Worm (Caenorhabditis elegans) whole organism, young adult: ENCODE data around the gene gsto-3.

Experiments used
- B0019.2 ChIP-seq: fragments of 200-800 bp; sonication (Bioruptor generic); conservative IDR thresholded peaks from 2 replicates; pipeline ENCODE4 v1.3.6; 2022; ENCODE audit warnings: missing genetic modification reagents, missing genetic modification characterization, missing compliant biosample characterization
- C06A6.2 ChIP-seq: fragments of 200-800 bp; sonication (Bioruptor generic); conservative IDR thresholded peaks from 2 replicates; pipeline ENCODE4 v1.3.6; 2022; ENCODE audit warnings: missing genetic modification characterization, missing compliant biosample characterization
- C17E4.6 ChIP-seq: fragments of 200-800 bp; sonication (Bioruptor generic); IDR thresholded peaks from 2 replicates; pipeline ENCODE4 v1.3.6; 2022; ENCODE audit warnings: missing genetic modification reagents, missing genetic modification characterization, missing compliant biosample characterization
- D2030.7 ChIP-seq: fragments of 200-800 bp; sonication (Bioruptor generic); IDR thresholded peaks from 2 replicates; pipeline ENCODE4 v1.3.6; 2022; ENCODE audit warnings: missing genetic modification reagents, missing genetic modification characterization, missing compliant biosample characterization
- F37B4.10 ChIP-seq: fragments of 200-800 bp; sonication (Bioruptor generic); IDR thresholded peaks from 2 replicates; pipeline ENCODE4 v1.3.6; 2022; ENCODE audit warnings: missing genetic modification characterization, missing compliant biosample characterization
- F39B2.1 ChIP-seq: fragments of 200-800 bp; sonication (Bioruptor generic); IDR thresholded peaks from 2 replicates; pipeline ENCODE4 v1.3.6; 2022; ENCODE audit warnings: missing genetic modification reagents, missing genetic modification characterization, missing compliant biosample characterization
- K11D2.4 ChIP-seq: fragments of 200-800 bp; sonication (Bioruptor generic); IDR thresholded peaks from 2 replicates; pipeline ENCODE4 v1.3.6; 2022; ENCODE audit warnings: missing genetic modification reagents, missing genetic modification characterization, missing compliant biosample characterization
- Y79H2A.3 ChIP-seq: fragments of 200-800 bp; sonication (Bioruptor generic); conservative IDR thresholded peaks from 2 replicates; pipeline ENCODE4 v1.3.6; 2022; ENCODE audit warnings: missing genetic modification reagents, missing genetic modification characterization, missing compliant biosample characterization
- ama-1 ChIP-seq, 3 experiments: fragments of 150-350 bp in 1 of 3; sonication (generic microtip) in 2 of 3; optimal IDR thresholded peaks; 2 replicates each; lab custom pipeline; 2014 to 2018; ENCODE audit warnings: missing biosample characterization in 2 of 3, missing genetic modification characterization in 2 of 3, missing genetic modification reagents in 2 of 3
- aptf-3 ChIP-seq: fragments of 200-800 bp; sonication (Bioruptor generic); IDR thresholded peaks from 2 replicates; pipeline ENCODE4 v1.3.6; 2022; ENCODE audit warnings: missing genetic modification characterization, missing compliant biosample characterization
- ceh-58 ChIP-seq: fragments of 200-800 bp; sonication (Bioruptor generic); IDR thresholded peaks from 2 replicates; pipeline ENCODE4 v1.3.6; 2022; ENCODE audit warnings: missing genetic modification characterization, missing compliant biosample characterization
- ceh-91 ChIP-seq: fragments of 200-800 bp; sonication (Bioruptor generic); IDR thresholded peaks from 2 replicates; pipeline ENCODE4 v1.3.6; 2022; ENCODE audit warnings: missing genetic modification reagents, missing genetic modification characterization, missing compliant biosample characterization
- chd-7 ChIP-seq: sonication (generic microtip); optimal IDR thresholded peaks from 2 replicates; lab custom pipeline; 2016; ENCODE audit warnings: mild to moderate bottlenecking, missing genetic modification characterization, moderate library complexity, missing compliant biosample characterization
- die-1 ChIP-seq: sonication (generic microtip); optimal IDR thresholded peaks from 2 replicates; lab custom pipeline; 2016; ENCODE audit warnings: missing genotype, mild to moderate bottlenecking, missing genetic modification characterization, missing compliant biosample characterization
- dox-1 ChIP-seq: fragments of 200-800 bp; sonication (Bioruptor generic); IDR thresholded peaks from 2 replicates; pipeline ENCODE4 v1.3.6; 2022; ENCODE audit warnings: missing genetic modification reagents, missing genetic modification characterization, missing compliant biosample characterization
- egl-44 ChIP-seq: fragments of 200-800 bp; sonication (Bioruptor generic); IDR thresholded peaks from 2 replicates; pipeline ENCODE4 v1.3.6; 2022; ENCODE audit warnings: missing genetic modification reagents, missing genetic modification characterization, missing compliant biosample characterization
- ekl-4 ChIP-seq: fragments of 200-800 bp; sonication (Bioruptor generic); IDR thresholded peaks from 2 replicates; pipeline ENCODE4 v1.3.6; 2022; ENCODE audit warnings: missing genetic modification reagents, missing genetic modification characterization, missing compliant biosample characterization
- gei-17 ChIP-seq: fragments of 200-800 bp; sonication (Bioruptor generic); optimal IDR thresholded peaks from 2 replicates; lab custom pipeline; 2018; ENCODE audit warnings: mild to moderate bottlenecking, missing genetic modification characterization, missing compliant biosample characterization
- hsf-1 ChIP-seq: fragments of 200-800 bp; sonication (Bioruptor generic); IDR thresholded peaks from 2 replicates; pipeline ENCODE4 v1.3.6; 2022; ENCODE audit warnings: missing genetic modification reagents, missing genetic modification characterization, missing compliant biosample characterization
- lag-1 ChIP-seq: fragments of 200-800 bp; sonication (Bioruptor generic); IDR thresholded peaks from 2 replicates; pipeline ENCODE4 v1.3.6; 2022; ENCODE audit warnings: missing genetic modification reagents, missing genetic modification characterization, missing compliant biosample characterization
- let-607 ChIP-seq, 2 experiments: fragments of 200-800 bp in 1 of 2; sonication (Bioruptor generic) in 1 of 2; sonication (generic microtip) in 1 of 2; optimal IDR thresholded peaks; 2 replicates each; lab custom pipeline; 2016 to 2018; ENCODE audit warnings: mild to moderate bottlenecking in 2 of 2, missing compliant biosample characterization in 2 of 2, missing genetic modification characterization in 2 of 2, moderate library complexity in 2 of 2, missing genotype in 1 of 2
- lin-26 ChIP-seq: fragments of 200-800 bp; sonication (Bioruptor generic); IDR thresholded peaks from 2 replicates; pipeline ENCODE4 v1.3.6; 2022; ENCODE audit warnings: missing genetic modification reagents, missing genetic modification characterization, missing compliant biosample characterization
- lin-40 ChIP-seq: sonication (generic microtip); optimal IDR thresholded peaks from 2 replicates; lab custom pipeline; 2016; ENCODE audit warnings: missing genetic modification characterization, mild to moderate bottlenecking, missing compliant biosample characterization, missing genotype, missing genetic modification reagents
- lsl-1 ChIP-seq: fragments of 200-800 bp; sonication (Bioruptor generic); optimal IDR thresholded peaks from 2 replicates; lab custom pipeline; 2018; ENCODE audit warnings: mild to moderate bottlenecking, missing genetic modification characterization, moderate library complexity, missing compliant biosample characterization
- lsy-27 ChIP-seq: sonication (generic microtip); optimal IDR thresholded peaks from 2 replicates; lab custom pipeline; 2017; ENCODE audit warnings: missing genetic modification characterization, mild to moderate bottlenecking, missing compliant biosample characterization, antibody characterized with exemption, missing genotype, borderline replicate concordance; ENCODE audit not compliant: insufficient read depth
- madf-3 ChIP-seq: fragments of 200-800 bp; sonication (Bioruptor generic); IDR thresholded peaks from 2 replicates; pipeline ENCODE4 v1.3.6; 2022; ENCODE audit warnings: missing genetic modification reagents, missing genetic modification characterization, missing compliant biosample characterization
- madf-8 ChIP-seq: fragments of 200-800 bp; sonication (Bioruptor generic); conservative IDR thresholded peaks from 2 replicates; pipeline ENCODE4 v1.3.6; 2022; ENCODE audit warnings: missing genetic modification reagents, missing genetic modification characterization, missing compliant biosample characterization
- mel-28 ChIP-seq: sonication (generic microtip); optimal IDR thresholded peaks from 2 replicates; lab custom pipeline; 2016; ENCODE audit warnings: borderline replicate concordance, mild to moderate bottlenecking, missing genetic modification characterization, missing compliant biosample characterization
- nfya-1 ChIP-seq: sonication (generic microtip); optimal IDR thresholded peaks from 2 replicates; lab custom pipeline; 2017; ENCODE audit warnings: antibody characterized with exemption, missing compliant biosample characterization, missing genetic modification characterization, borderline replicate concordance; ENCODE audit not compliant: insufficient read depth
- nhr-80 ChIP-seq: sonication (generic microtip); optimal IDR thresholded peaks from 2 replicates; lab custom pipeline; 2016; ENCODE audit warnings: missing genetic modification characterization, missing compliant biosample characterization
- pbrm-1 ChIP-seq: fragments of 200-800 bp; sonication (Bioruptor generic); IDR thresholded peaks from 2 replicates; pipeline ENCODE4 v1.3.6; 2022; ENCODE audit warnings: missing genetic modification reagents, missing genetic modification characterization, missing compliant biosample characterization
- rcor-1 ChIP-seq: fragments of 200-800 bp; sonication (Bioruptor generic); IDR thresholded peaks from 2 replicates; pipeline ENCODE4 v1.3.6; 2022; ENCODE audit warnings: missing genetic modification reagents, missing genetic modification characterization, missing compliant biosample characterization
- rec-8 ChIP-seq, 2 experiments: sonication (generic microtip); optimal IDR thresholded peaks; 2 replicates each; lab custom pipeline; 2016; ENCODE audit warnings: mild to moderate bottlenecking in 2 of 2, missing genetic modification characterization in 2 of 2, missing genetic modification reagents in 2 of 2, missing genotype in 2 of 2, missing biosample characterization in 1 of 2, missing compliant biosample characterization in 1 of 2, moderate library complexity in 1 of 2
- repo-1 ChIP-seq: sonication (generic microtip); optimal IDR thresholded peaks from 2 replicates; lab custom pipeline; 2017; ENCODE audit warnings: mild to moderate bottlenecking, missing genetic modification characterization, missing compliant biosample characterization
- rpc-1 ChIP-seq, 2 experiments: fragments of 150-350 bp in 1 of 2; sonication (generic microtip) in 1 of 2; optimal IDR thresholded peaks; 2 replicates each; lab custom pipeline; 2014 to 2018; ENCODE audit warnings: missing biosample characterization in 1 of 2, missing genetic modification characterization in 1 of 2, missing genetic modification reagents in 1 of 2, missing genotype in 1 of 2
- snpc-1.1 ChIP-seq: sonication (generic microtip); optimal IDR thresholded peaks from 2 replicates; lab custom pipeline; 2017; ENCODE audit warnings: missing genetic modification characterization, mild to moderate bottlenecking, missing compliant biosample characterization, antibody characterized with exemption, moderate library complexity, missing genotype, missing genetic modification reagents; ENCODE audit not compliant: insufficient read depth
- sptf-2 ChIP-seq: fragments of 200-800 bp; sonication (Bioruptor generic); optimal IDR thresholded peaks from 2 replicates; lab custom pipeline; 2018; ENCODE audit warnings: mild to moderate bottlenecking, missing genetic modification characterization, missing compliant biosample characterization
- unc-130 ChIP-seq: sonication (generic microtip); optimal IDR thresholded peaks from 2 replicates; lab custom pipeline; 2016; ENCODE audit warnings: missing genetic modification reagents, missing genetic modification characterization, missing compliant biosample characterization
- unc-62 ChIP-seq: fragments of 150-350 bp; optimal IDR thresholded peaks from 2 replicates; lab custom pipeline; 2014; ENCODE audit warnings: missing biosample characterization, missing genetic modification reagents, missing genetic modification characterization
- xnd-1 ChIP-seq: sonication (generic microtip); optimal IDR thresholded peaks from 2 replicates; lab custom pipeline; 2016; ENCODE audit warnings: missing genotype, missing genetic modification reagents, missing genetic modification characterization, missing compliant biosample characterization
- zfh-2 ChIP-seq: fragments of 200-800 bp; sonication (Bioruptor generic); conservative IDR thresholded peaks from 2 replicates; pipeline ENCODE4 v1.3.6; 2022; ENCODE audit warnings: missing genetic modification reagents, missing genetic modification characterization, missing compliant biosample characterization
- ztf-22 ChIP-seq: fragments of 200-800 bp; sonication (Bioruptor generic); optimal IDR thresholded peaks from 2 replicates; lab custom pipeline; 2018; ENCODE audit warnings: mild to moderate bottlenecking, missing genetic modification characterization, moderate library complexity, missing compliant biosample characterization
- ztf-26 ChIP-seq: sonication (generic microtip); optimal IDR thresholded peaks from 2 replicates; lab custom pipeline; 2017; ENCODE audit warnings: missing genetic modification characterization, missing compliant biosample characterization
- ztf-28 ChIP-seq: fragments of 200-800 bp; sonication (Bioruptor generic); IDR thresholded peaks from 2 replicates; pipeline ENCODE4 v1.3.6; 2022; ENCODE audit warnings: missing genetic modification reagents, missing genetic modification characterization, missing compliant biosample characterization
- ztf-3 ChIP-seq: fragments of 200-800 bp; sonication (Bioruptor generic); optimal IDR thresholded peaks from 2 replicates; lab custom pipeline; 2018; ENCODE audit warnings: mild to moderate bottlenecking, missing genetic modification characterization, missing compliant biosample characterization
- ztf-6 ChIP-seq: fragments of 200-800 bp; sonication (Bioruptor generic); IDR thresholded peaks from 2 replicates; pipeline ENCODE4 v1.3.6; 2022; ENCODE audit warnings: missing genetic modification reagents, missing genetic modification characterization, missing compliant biosample characterization

The gsto-3 gene

ce11 chrIII:349511-350165 lies 31.5 kb downstream of the gsto-3 start (continued):
- TF ChIP-seq ztf-22 (GFP tag; lab: Kevin White, UChicago) (peak; percentile 89), Y79H2A.3 (GFP tag; lab: Robert Waterston, UW) (no peak), unc-130 (no peak), snpc-1.1 (tag; lab: Kevin White, UChicago) (peak; percentile 20), dox-1 (GFP tag; lab: Robert Waterston, UW) (peak; percentile 95), ztf-3 (peak; percentile 65), repo-1 (tag; lab: Kevin White, UChicago) (peak; percentile 81), nfya-1 (tag; lab: Kevin White, UChicago) (no peak), pbrm-1 (GFP tag; lab: Robert Waterston, UW) (peak; percentile 84), D2030.7 (GFP tag; lab: Robert Waterston, UW) (no peak), ama-1 (optimal IDR thresholded peaks at IDR 0.05; lab: Kevin White, UChicago) (peak; percentile 81), ama-1 (GFP tag; optimal IDR thresholded peaks at IDR 0.05; lab: Kevin White, UChicago) (no peak), unc-62 (no peak), lin-26 (peak; percentile 64), ztf-6 (GFP tag; lab: Robert Waterston, UW) (peak; percentile 31; the same call in 1 of the 2 replicates), ztf-26 (tag; lab: Kevin White, UChicago) (peak; percentile 97), hsf-1 (GFP tag; lab: Robert Waterston, UW) (no peak), ceh-91 (GFP tag; lab: Robert Waterston, UW) (no peak), madf-8 (GFP tag; lab: Robert Waterston, UW) (no peak), gei-17 (GFP tag; lab: Kevin White, UChicago) (peak; percentile 86), lag-1 (GFP tag; lab: Robert Waterston, UW) (no peak), mel-28 (tag; lab: Kevin White, UChicago) (peak; percentile 86), F39B2.1 (GFP tag; lab: Robert Waterston, UW) (no peak), rec-8 (tag; optimal IDR thresholded peaks at IDR 0.05; lab: Kevin White, UChicago) (peak in 1 of 2 experiments; percentile 8), rpc-1 (optimal IDR thresholded peaks at IDR 0.05; lab: Kevin White, UChicago) (no peak), rpc-1 (tag; optimal IDR thresholded peaks at IDR 0.05; lab: Kevin White, UChicago) (no peak), xnd-1 (tag; lab: Kevin White, UChicago) (no peak), egl-44 (GFP tag; lab: Robert Waterston, UW) (peak; percentile 84), lin-40 (tag; lab: Kevin White, UChicago) (peak; percentile 97), C06A6.2 (GFP tag; lab: Robert Waterston, UW) (peak; percentile 88), ceh-58 (GFP tag; lab: Robert Waterston, UW) (no peak), ztf-28 (GFP tag; lab: Robert Waterston, UW) (no peak), nhr-80 (tag; lab: Kevin White, UChicago) (peak; percentile 100), sptf-2 (GFP tag; lab: Kevin White, UChicago) (no peak), ekl-4 (peak; percentile 95), K11D2.4 (GFP tag; lab: Robert Waterston, UW) (peak; percentile 85), let-607 (tag; optimal IDR thresholded peaks at IDR 0.05; lab: Kevin White, UChicago) (peak; percentile 85 to 91), chd-7 (tag; lab: Kevin White, UChicago) (peak; percentile 97), die-1 (tag; lab: Kevin White, UChicago) (peak; percentile 72), C17E4.6 (GFP tag; lab: Robert Waterston, UW) (0 out of 2 replicates have a peak, but pooled peaks have one; percentile 24), zfh-2 (peak; percentile 100), madf-3 (peak; percentile 84), B0019.2 (no peak), lsy-27 (tag; lab: Kevin White, UChicago) (no peak), lsl-1 (GFP tag; lab: Kevin White, UChicago) (peak; percentile 35), F37B4.10 (GFP tag; lab: Robert Waterston, UW) (0 out of 2 replicates have a peak, but pooled peaks have one; percentile 87), rcor-1 (GFP tag; lab: Robert Waterston, UW) (peak; percentile 43; the same call in 1 of the 2 replicates), aptf-3 (GFP tag; lab: Robert Waterston, UW) (no peak)
